Fruit fly (Drosophila melanogaster) whole organism, embryonic: ENCODE data around the gene defl.
A peak's percentile ranks its signal among the peaks of the same experiment; 100 is the strongest.

Experiments
- Aef1 ChIP-seq: fragments of 200-800 bp; sonication (Bioruptor generic); IDR thresholded peaks from 3 replicates; pipeline ENCODE4 v1.3.6; 2022; ENCODE audit warnings: missing biosample characterization, missing genetic modification characterization
- Asciz ChIP-seq: fragments of 200-800 bp; sonication (Bioruptor generic); optimal IDR thresholded peaks from 2 replicates; lab custom pipeline; 2017; ENCODE audit warnings: missing biosample characterization, mild to moderate bottlenecking, missing genetic modification characterization, missing genetic modification reagents
- CG11560 ChIP-seq: fragments of 200-800 bp; sonication (Bioruptor generic); IDR thresholded peaks from 3 replicates; pipeline ENCODE4 v1.3.6; 2022; ENCODE audit warnings: missing biosample characterization, missing genetic modification characterization
- CG12219 ChIP-seq: fragments of 200-800 bp; sonication (Bioruptor generic); optimal IDR thresholded peaks from 3 replicates; lab custom pipeline; 2018; ENCODE audit warnings: missing biosample characterization, mild to moderate bottlenecking, missing genetic modification characterization
- CG13624 ChIP-seq: fragments of 200-800 bp; sonication (Bioruptor generic); optimal IDR thresholded peaks from 2 replicates; lab custom pipeline; 2016; ENCODE audit warnings: missing biosample characterization, missing genetic modification characterization
- CG15011 ChIP-seq: fragments of 200-800 bp; sonication (Bioruptor generic); optimal IDR thresholded peaks from 3 replicates; lab custom pipeline; 2018; ENCODE audit warnings: missing biosample characterization, mild to moderate bottlenecking, missing genetic modification characterization
- CG1529 ChIP-seq: fragments of 200-800 bp; sonication (Bioruptor generic); optimal IDR thresholded peaks from 3 replicates; lab custom pipeline; 2018; ENCODE audit warnings: missing biosample characterization, missing genetic modification characterization
- CG1603 ChIP-seq: fragments of 200-800 bp; sonication (Bioruptor generic); optimal IDR thresholded peaks from 2 replicates; lab custom pipeline; 2019; ENCODE audit warnings: missing biosample characterization, mild to moderate bottlenecking, missing genetic modification characterization, moderate library complexity
- CG18619 ChIP-seq: fragments of 200-800 bp; sonication (Bioruptor generic); optimal IDR thresholded peaks from 3 replicates; lab custom pipeline; 2017; ENCODE audit warnings: missing biosample characterization, mild to moderate bottlenecking, missing genetic modification characterization
- CG2120 ChIP-seq: fragments of 200-800 bp; sonication (Bioruptor generic); optimal IDR thresholded peaks from 3 replicates; lab custom pipeline; 2016; ENCODE audit warnings: missing biosample characterization, missing genetic modification characterization
- CG2678 ChIP-seq: fragments of 200-800 bp; sonication (Bioruptor generic); optimal IDR thresholded peaks from 3 replicates; lab custom pipeline; 2019; ENCODE audit warnings: missing biosample characterization, mild to moderate bottlenecking, missing genetic modification characterization, moderate library complexity
- CG2712 ChIP-seq: fragments of 200-800 bp; optimal IDR thresholded peaks from 3 replicates; lab custom pipeline; 2019; ENCODE audit warnings: missing biosample characterization, mild to moderate bottlenecking, missing genetic modification characterization, moderate library complexity
- CG4854 ChIP-seq: fragments of 200-800 bp; sonication (Bioruptor generic); optimal IDR thresholded peaks from 2 replicates; lab custom pipeline; 2016; ENCODE audit warnings: missing biosample characterization, missing genetic modification characterization, inconsistent platforms
- CG5180 ChIP-seq: fragments of 200-800 bp; sonication (Bioruptor generic); optimal IDR thresholded peaks from 3 replicates; lab custom pipeline; 2017; ENCODE audit warnings: missing biosample characterization, missing genetic modification characterization, mild to moderate bottlenecking, moderate library complexity, missing genetic modification reagents
- CG7556 ChIP-seq: fragments of 200-800 bp; sonication (Bioruptor generic); optimal IDR thresholded peaks from 2 replicates; lab custom pipeline; 2017; ENCODE audit warnings: missing biosample characterization, mild to moderate bottlenecking, missing genetic modification characterization
- CG8388 ChIP-seq: fragments of 200-800 bp; sonication (Bioruptor generic); optimal IDR thresholded peaks from 2 replicates; lab custom pipeline; 2019; ENCODE audit warnings: missing biosample characterization, mild to moderate bottlenecking, missing genetic modification characterization, moderate library complexity
- CG9797 ChIP-seq: fragments of 200-800 bp; sonication (Bioruptor generic); optimal IDR thresholded peaks from 3 replicates; lab custom pipeline; 2018; ENCODE audit warnings: missing biosample characterization, mild to moderate bottlenecking, missing genetic modification characterization
- CTCF ChIP-seq: fragments of 200-800 bp; sonication (Bioruptor generic); optimal IDR thresholded peaks from 2 replicates; lab custom pipeline; 2017; ENCODE audit warnings: missing biosample characterization, mild to moderate bottlenecking, missing genetic modification characterization, moderate library complexity
- Dfd ChIP-seq, 2 experiments: fragments of >200 bp; optimal IDR thresholded peaks; 2 replicates each; lab custom pipeline; 2017; ENCODE audit warnings: missing biosample characterization in 2 of 2, missing genetic modification characterization in 2 of 2
- Doc3 ChIP-seq: fragments of 200-800 bp; sonication (Bioruptor generic); IDR thresholded peaks from 3 replicates; pipeline ENCODE4 v1.3.6; 2022; ENCODE audit warnings: missing biosample characterization, missing genetic modification characterization; ENCODE audit not compliant: partially characterized antibody
- Dp ChIP-seq: fragments of 200-800 bp; sonication (Bioruptor generic); optimal IDR thresholded peaks from 2 replicates; lab custom pipeline; 2018; ENCODE audit warnings: missing biosample characterization, mild to moderate bottlenecking, missing genetic modification characterization, moderate library complexity
- Fer2 ChIP-seq: fragments of 200-800 bp; sonication (Bioruptor generic); optimal IDR thresholded peaks from 2 replicates; lab custom pipeline; 2018; ENCODE audit warnings: missing biosample characterization, mild to moderate bottlenecking, missing genetic modification characterization, moderate library complexity
- Fer3 ChIP-seq: fragments of 200-800 bp; sonication (Bioruptor generic); optimal IDR thresholded peaks from 2 replicates; lab custom pipeline; 2018; ENCODE audit warnings: missing biosample characterization, mild to moderate bottlenecking, missing genetic modification characterization, moderate library complexity
- GATAe ChIP-seq: fragments of 200-800 bp; sonication (Bioruptor generic); conservative IDR thresholded peaks from 2 replicates; pipeline ENCODE4 v1.3.6; 2022; ENCODE audit warnings: missing biosample characterization, missing genetic modification characterization
- Gug ChIP-seq: fragments of 200-800 bp; sonication (Bioruptor generic); IDR thresholded peaks from 4 replicates; pipeline ENCODE4 v1.3.6; 2022; ENCODE audit warnings: missing biosample characterization, missing genetic modification characterization
- HHEX ChIP-seq: fragments of 200-800 bp; sonication (Bioruptor generic); optimal IDR thresholded peaks from 3 replicates; lab custom pipeline; 2017; ENCODE audit warnings: missing biosample characterization, mild to moderate bottlenecking, missing genetic modification characterization, missing genetic modification reagents
- HLH3B ChIP-seq: fragments of 200-800 bp; sonication (Bioruptor generic); IDR thresholded peaks from 2 replicates; pipeline ENCODE4 v1.3.6; 2022; ENCODE audit warnings: missing biosample characterization, missing genetic modification characterization
- HLH54F ChIP-seq: fragments of 200-800 bp; sonication (Bioruptor generic); optimal IDR thresholded peaks from 3 replicates; lab custom pipeline; 2016; ENCODE audit warnings: missing biosample characterization, missing genetic modification characterization
- Lpt ChIP-seq: fragments of >200 bp; optimal IDR thresholded peaks from 2 replicates; lab custom pipeline; 2018; ENCODE audit warnings: missing biosample characterization, missing genetic modification characterization
- NC2α ChIP-seq: fragments of 200-800 bp; sonication (Bioruptor generic); optimal IDR thresholded peaks from 2 replicates; lab custom pipeline; 2016; ENCODE audit warnings: missing biosample characterization, missing genetic modification characterization
- Neu2 ChIP-seq: fragments of 200-800 bp; sonication (Bioruptor generic); optimal IDR thresholded peaks from 3 replicates; lab custom pipeline; 2016; ENCODE audit warnings: missing biosample characterization, missing genetic modification characterization, borderline replicate concordance
- Nf-YA ChIP-seq: fragments of 200-800 bp; sonication (Bioruptor generic); IDR thresholded peaks from 2 replicates; pipeline ENCODE4 v1.3.6; 2022; ENCODE audit warnings: missing biosample characterization, missing genetic modification characterization
- Nf-YC ChIP-seq: fragments of 200-800 bp; optimal IDR thresholded peaks from 3 replicates; lab custom pipeline; 2019; ENCODE audit warnings: missing biosample characterization, mild to moderate bottlenecking, missing genetic modification characterization, moderate library complexity
- Oli ChIP-seq: fragments of 200-800 bp; sonication (Bioruptor generic); optimal IDR thresholded peaks from 2 replicates; lab custom pipeline; 2018; ENCODE audit warnings: missing biosample characterization, mild to moderate bottlenecking, missing genetic modification characterization, moderate library complexity
- Pdp1 ChIP-seq, 2 experiments: fragments of 200-800 bp; sonication (Bioruptor generic); optimal IDR thresholded peaks; 3 replicates each; lab custom pipeline; 2016; ENCODE audit warnings: missing biosample characterization in 2 of 2, missing genetic modification characterization in 2 of 2, mild to moderate bottlenecking in 1 of 2, moderate library complexity in 1 of 2
- Ravus ChIP-seq: fragments of 200-800 bp; sonication (Bioruptor generic); IDR thresholded peaks from 2 replicates; pipeline ENCODE4 v1.3.6; 2022; ENCODE audit warnings: missing biosample characterization, missing genetic modification characterization
- az2 ChIP-seq: fragments of 200-800 bp; sonication (Bioruptor generic); optimal IDR thresholded peaks from 3 replicates; lab custom pipeline; 2016; ENCODE audit warnings: missing biosample characterization, missing genetic modification characterization
- esg ChIP-seq: fragments of 200-800 bp; sonication (Bioruptor generic); conservative IDR thresholded peaks from 2 replicates; pipeline ENCODE4 v1.3.6; 2022; ENCODE audit warnings: missing biosample characterization, missing genetic modification characterization
- fd3F ChIP-seq: fragments of 200-800 bp; sonication (Bioruptor generic); optimal IDR thresholded peaks from 2 replicates; lab custom pipeline; 2018; ENCODE audit warnings: missing biosample characterization, mild to moderate bottlenecking, missing genetic modification characterization, moderate library complexity
- fd64A ChIP-seq: fragments of 200-800 bp; sonication (Bioruptor generic); optimal IDR thresholded peaks from 3 replicates; lab custom pipeline; 2018; ENCODE audit warnings: missing biosample characterization, mild to moderate bottlenecking, missing genetic modification characterization
- ftz-f1 ChIP-seq: fragments of 200-800 bp; sonication (Bioruptor generic); optimal IDR thresholded peaks from 2 replicates; lab custom pipeline; 2016; ENCODE audit warnings: missing biosample characterization, missing genetic modification characterization
- grau ChIP-seq: fragments of 200-800 bp; optimal IDR thresholded peaks from 3 replicates; lab custom pipeline; 2019; ENCODE audit warnings: missing biosample characterization, mild to moderate bottlenecking, missing genetic modification characterization, moderate library complexity
- lilli ChIP-seq: fragments of 200-800 bp; sonication (Bioruptor generic); optimal IDR thresholded peaks from 3 replicates; lab custom pipeline; 2016; ENCODE audit warnings: missing biosample characterization, missing genetic modification characterization
- psq ChIP-seq: fragments of 200-800 bp; sonication (Bioruptor generic); optimal IDR thresholded peaks from 2 replicates; lab custom pipeline; 2017; ENCODE audit warnings: missing biosample characterization, missing genetic modification characterization
- row ChIP-seq: fragments of 200-800 bp; sonication (Bioruptor generic); IDR thresholded peaks from 3 replicates; pipeline ENCODE4 v1.3.6; 2022; ENCODE audit warnings: missing biosample characterization, missing genetic modification characterization
- shn ChIP-seq: fragments of 200-800 bp; sonication (Bioruptor generic); optimal IDR thresholded peaks from 3 replicates; lab custom pipeline; 2016; ENCODE audit warnings: missing biosample characterization, missing genetic modification characterization
- sob ChIP-seq: fragments of 200-800 bp; sonication (Bioruptor generic); IDR thresholded peaks from 2 replicates; pipeline ENCODE4 v1.3.6; 2022; ENCODE audit warnings: missing biosample characterization, missing genetic modification characterization
- sqz ChIP-seq: fragments of 200-800 bp; sonication (Bioruptor generic); optimal IDR thresholded peaks from 3 replicates; lab custom pipeline; 2018; ENCODE audit warnings: missing biosample characterization, mild to moderate bottlenecking, missing genetic modification characterization
- tin ChIP-seq: fragments of 200-800 bp; sonication (Bioruptor generic); optimal IDR thresholded peaks from 3 replicates; lab custom pipeline; 2016; ENCODE audit warnings: missing biosample characterization, missing genetic modification characterization
- ttk ChIP-seq: fragments of 200-800 bp; sonication (Bioruptor generic); IDR thresholded peaks from 2 replicates; pipeline ENCODE4 v2.1.2; 2022; ENCODE audit warnings: missing biosample characterization, missing genetic modification characterization

Gene defl

dm6 chr3L:9695647-9696046, 27.6 kb upstream of the defl start (continued):
- TF ChIP-seq Dfd (GFP tag; optimal IDR thresholded peaks at IDR 0.05; lab: Kevin White, UChicago) = no peak
- TF ChIP-seq Nf-YA = no peak
- TF ChIP-seq esg (GFP tag; lab: Robert Waterston, UW) = 0 out of 2 replicates have a peak, but pooled peaks have one; percentile 14
- peak; percentile 66 for TF ChIP-seq CG7556
- no peak for TF ChIP-seq CG11560 (tag; lab: Robert Waterston, UW)
- TF ChIP-seq az2 = peak; percentile 4
- no peak for TF ChIP-seq Fer3
- peak; percentile 13 for TF ChIP-seq lilli (GFP tag; lab: Kevin White, UChicago)
- no peak for TF ChIP-seq tin (GFP tag; lab: Kevin White, UChicago)
- peak; percentile 31 for TF ChIP-seq CG15011
- peak; percentile 74 for TF ChIP-seq CG2678
- peak; percentile 63 for TF ChIP-seq CG2712
- TF ChIP-seq grau (tag; lab: Kevin White, UChicago) = peak; percentile 64
- TF ChIP-seq Dp (GFP tag; lab: Kevin White, UChicago) = no peak
- TF ChIP-seq Fer2 = peak; percentile 3
- TF ChIP-seq CG4854 (GFP tag; lab: Kevin White, UChicago) = no peak
- no peak for TF ChIP-seq GATAe (GFP tag; lab: Robert Waterston, UW)
- TF ChIP-seq fd3F (GFP tag; lab: Kevin White, UChicago) = peak; percentile 14
- no peak for TF ChIP-seq HLH3B
- no peak for TF ChIP-seq CTCF
- TF ChIP-seq Doc3 = no peak
- TF ChIP-seq Oli (tag; lab: Kevin White, UChicago) = peak; percentile 46
- no peak for TF ChIP-seq ftz-f1 (GFP tag; lab: Kevin White, UChicago)
- TF ChIP-seq ttk (GFP tag; lab: Robert Waterston, UW) = no peak
- TF ChIP-seq Pdp1 (GFP tag; optimal IDR thresholded peaks at IDR 0.05; lab: Kevin White, UChicago) = peak; percentile 3 to 6
- peak; percentile 13 for TF ChIP-seq CG18619 (GFP tag; lab: Kevin White, UChicago)
- peak; percentile 48 for TF ChIP-seq CG2120 (GFP tag; lab: Kevin White, UChicago)
- peak; percentile 19 for TF ChIP-seq CG8388 (GFP tag; lab: Kevin White, UChicago)
- peak; percentile 2 for TF ChIP-seq HHEX (GFP tag; lab: Kevin White, UChicago)
- peak; percentile 46 for TF ChIP-seq Asciz

dm6 chr3L:9696650-9697526, 26.3 kb upstream of the defl start, which contains the start of gene Prps:
Gene Prps (minus strand): TSS chr3L:9696700.
- TF ChIP-seq psq (GFP tag; lab: Kevin White, UChicago) = peak; percentile 63
- TF ChIP-seq CG1603 (tag; lab: Kevin White, UChicago) = peak; percentile 85
- TF ChIP-seq CTCF = peak; percentile 17
- peak; percentile 37 for TF ChIP-seq NC2α (GFP tag; lab: Kevin White, UChicago)
- peak; percentile 81 for TF ChIP-seq CG13624 (GFP tag; lab: Kevin White, UChicago)
- peak; percentile 49 for TF ChIP-seq HLH54F (GFP tag; lab: Kevin White, UChicago)
- TF ChIP-seq sob = peak; percentile 84
- TF ChIP-seq fd64A = peak; percentile 40
- no peak for TF ChIP-seq CG9797 (GFP tag; lab: Kevin White, UChicago)
- TF ChIP-seq Doc3 = 0 out of 3 replicates have a peak, but pooled peaks have one; percentile 32
- peak; percentile 25 for TF ChIP-seq CG5180 (GFP tag; lab: Kevin White, UChicago)
- peak; percentile 78 for TF ChIP-seq Gug (GFP tag; lab: Robert Waterston, UW)
- peak; percentile 68; the same call in 2 of the 3 replicates for TF ChIP-seq Aef1 (GFP tag; lab: Robert Waterston, UW)
- peak; percentile 98 for TF ChIP-seq row (GFP tag; lab: Robert Waterston, UW)
- peak; percentile 15 for TF ChIP-seq CG1529 (GFP tag; lab: Kevin White, UChicago)
- TF ChIP-seq Ravus (GFP tag; lab: Robert Waterston, UW) = peak; percentile 40
- peak; percentile 78 for TF ChIP-seq CG12219
- TF ChIP-seq Lpt = no peak
- TF ChIP-seq shn (GFP tag; lab: Kevin White, UChicago) = peak; percentile 71
- peak; percentile 68 for TF ChIP-seq Nf-YC (tag; lab: Kevin White, UChicago)
- TF ChIP-seq Neu2 (GFP tag; lab: Kevin White, UChicago) = no peak
- TF ChIP-seq sqz (GFP tag; lab: Kevin White, UChicago) = peak; percentile 15
